Fruit fly (Drosophila melanogaster) whole organism, embryonic: Measurements from ENCODE around the gene CG4364.
A peak's percentile ranks its signal among the peaks of the same experiment; 100 is the strongest.

ENCODE experiments used
- Aef1 ChIP-seq: fragments of 200-800 bp; sonication (Bioruptor generic); IDR thresholded peaks from 3 replicates; pipeline ENCODE4 v1.3.6; 2022; ENCODE audit warnings: missing biosample characterization, missing genetic modification characterization
- BEAF-32 ChIP-seq: fragments of 200-800 bp; sonication (Bioruptor generic); optimal IDR thresholded peaks from 3 replicates; lab custom pipeline; 2017; ENCODE audit warnings: missing biosample characterization, missing genetic modification characterization, mild to moderate bottlenecking, moderate library complexity, missing genetic modification reagents
- BtbVII ChIP-seq: fragments of 200-800 bp; sonication (Bioruptor generic); optimal IDR thresholded peaks from 3 replicates; lab custom pipeline; 2017; ENCODE audit warnings: missing biosample characterization, mild to moderate bottlenecking, missing genetic modification characterization
- CG10267 ChIP-seq: fragments of 200-800 bp; sonication (Bioruptor generic); optimal IDR thresholded peaks from 2 replicates; lab custom pipeline; 2018; ENCODE audit warnings: missing biosample characterization, mild to moderate bottlenecking, missing genetic modification characterization, moderate library complexity
- CG10366 ChIP-seq: fragments of 200-800 bp; sonication (Bioruptor generic); IDR thresholded peaks from 2 replicates; pipeline ENCODE4 v1.3.6; 2022; ENCODE audit warnings: missing biosample characterization, missing genetic modification characterization
- CG12104 ChIP-seq: fragments of 200-800 bp; sonication (Bioruptor generic); optimal IDR thresholded peaks from 3 replicates; lab custom pipeline; 2016; ENCODE audit warnings: missing biosample characterization, missing genetic modification characterization
- CG13123 ChIP-seq: fragments of 200-800 bp; sonication (Bioruptor generic); optimal IDR thresholded peaks from 2 replicates; lab custom pipeline; 2016; ENCODE audit warnings: missing biosample characterization, missing genetic modification characterization
- CG13287 ChIP-seq: fragments of 200-800 bp; sonication (Bioruptor generic); IDR thresholded peaks from 2 replicates; pipeline ENCODE4 v1.3.6; 2022; ENCODE audit warnings: missing biosample characterization, missing genetic modification characterization; ENCODE audit not compliant: partially characterized antibody
- CG13424 ChIP-seq: fragments of 200-800 bp; sonication (Bioruptor generic); optimal IDR thresholded peaks from 2 replicates; lab custom pipeline; 2019; ENCODE audit warnings: missing biosample characterization, mild to moderate bottlenecking, missing genetic modification characterization, moderate library complexity
- CG17186 ChIP-seq: fragments of 200-800 bp; sonication (Bioruptor generic); optimal IDR thresholded peaks from 3 replicates; lab custom pipeline; 2017; ENCODE audit warnings: missing biosample characterization, missing genetic modification reagents, missing genetic modification characterization
- CG18619 ChIP-seq: fragments of 200-800 bp; sonication (Bioruptor generic); optimal IDR thresholded peaks from 3 replicates; lab custom pipeline; 2017; ENCODE audit warnings: missing biosample characterization, mild to moderate bottlenecking, missing genetic modification characterization
- CG34422 ChIP-seq: fragments of 200-800 bp; sonication (Bioruptor generic); IDR thresholded peaks from 3 replicates; pipeline ENCODE4 v1.3.6; 2022; ENCODE audit warnings: missing biosample characterization, missing genetic modification characterization
- CG6791 ChIP-seq: fragments of 200-800 bp; sonication (Bioruptor generic); IDR thresholded peaks from 3 replicates; pipeline ENCODE4 v1.3.6; 2022; ENCODE audit warnings: missing biosample characterization, missing genetic modification characterization; ENCODE audit not compliant: partially characterized antibody
- CG7556 ChIP-seq: fragments of 200-800 bp; sonication (Bioruptor generic); optimal IDR thresholded peaks from 2 replicates; lab custom pipeline; 2017; ENCODE audit warnings: missing biosample characterization, mild to moderate bottlenecking, missing genetic modification characterization
- CG7786 ChIP-seq: fragments of 200-800 bp; sonication (Bioruptor generic); optimal IDR thresholded peaks from 2 replicates; lab custom pipeline; 2016; ENCODE audit warnings: missing biosample characterization, missing genetic modification characterization
- CG7928 ChIP-seq: fragments of 200-800 bp; sonication (Bioruptor generic); optimal IDR thresholded peaks from 2 replicates; lab custom pipeline; 2017; ENCODE audit warnings: missing biosample characterization, mild to moderate bottlenecking, missing genetic modification characterization
- CG8765 ChIP-seq: fragments of 200-800 bp; sonication (Bioruptor generic); IDR thresholded peaks from 2 replicates; pipeline ENCODE4 v1.3.6; 2022; ENCODE audit warnings: missing biosample characterization, missing genetic modification characterization
- CrebB ChIP-seq: fragments of 200-800 bp; sonication (Bioruptor generic); optimal IDR thresholded peaks from 3 replicates; lab custom pipeline; 2018; ENCODE audit warnings: missing biosample characterization, mild to moderate bottlenecking, missing genetic modification characterization
- Dek ChIP-seq: fragments of 200-800 bp; sonication (Bioruptor generic); optimal IDR thresholded peaks from 3 replicates; lab custom pipeline; 2019; ENCODE audit warnings: missing biosample characterization, mild to moderate bottlenecking, missing genetic modification characterization, moderate library complexity
- Dfd ChIP-seq, 2 experiments: fragments of >200 bp; optimal IDR thresholded peaks; 2 replicates each; lab custom pipeline; 2017; ENCODE audit warnings: missing biosample characterization in 2 of 2, missing genetic modification characterization in 2 of 2
- GATAe ChIP-seq: fragments of 200-800 bp; sonication (Bioruptor generic); conservative IDR thresholded peaks from 2 replicates; pipeline ENCODE4 v1.3.6; 2022; ENCODE audit warnings: missing biosample characterization, missing genetic modification characterization
- Hand ChIP-seq: fragments of 200-800 bp; sonication (Bioruptor generic); optimal IDR thresholded peaks from 2 replicates; lab custom pipeline; 2017; ENCODE audit warnings: mild to moderate bottlenecking, missing biosample characterization, missing genetic modification reagents, missing genetic modification characterization
- MESR4 ChIP-seq: fragments of 200-800 bp; sonication (Bioruptor generic); optimal IDR thresholded peaks from 2 replicates; lab custom pipeline; 2018; ENCODE audit warnings: missing biosample characterization, mild to moderate bottlenecking, missing genetic modification characterization, moderate library complexity
- Mes4 ChIP-seq: fragments of 200-800 bp; sonication (Bioruptor generic); optimal IDR thresholded peaks from 2 replicates; lab custom pipeline; 2016; ENCODE audit warnings: missing biosample characterization, missing genetic modification characterization
- Mrtf ChIP-seq: fragments of 200-800 bp; sonication (Bioruptor generic); IDR thresholded peaks from 3 replicates; pipeline ENCODE4 v1.3.6; 2022; ENCODE audit warnings: missing biosample characterization, missing genetic modification characterization
- Nf-YA ChIP-seq: fragments of 200-800 bp; sonication (Bioruptor generic); IDR thresholded peaks from 2 replicates; pipeline ENCODE4 v1.3.6; 2022; ENCODE audit warnings: missing biosample characterization, missing genetic modification characterization
- NfI ChIP-seq: fragments of 200-800 bp; sonication (Bioruptor generic); optimal IDR thresholded peaks from 3 replicates; lab custom pipeline; 2018; ENCODE audit warnings: missing biosample characterization, mild to moderate bottlenecking, missing genetic modification characterization, moderate library complexity
- PHDP ChIP-seq: fragments of 200-800 bp; sonication (Bioruptor generic); optimal IDR thresholded peaks from 3 replicates; lab custom pipeline; 2018; ENCODE audit warnings: missing biosample characterization, mild to moderate bottlenecking, missing genetic modification characterization, moderate library complexity
- Pdp1 ChIP-seq, 2 experiments: fragments of 200-800 bp; sonication (Bioruptor generic); optimal IDR thresholded peaks; 3 replicates each; lab custom pipeline; 2016; ENCODE audit warnings: missing biosample characterization in 2 of 2, missing genetic modification characterization in 2 of 2, mild to moderate bottlenecking in 1 of 2, moderate library complexity in 1 of 2
- Poxn ChIP-seq: fragments of 200-800 bp; sonication (Bioruptor generic); IDR thresholded peaks from 2 replicates; pipeline ENCODE4 v1.3.6; 2022; ENCODE audit warnings: missing biosample characterization, missing genetic modification characterization
- Ptx1 ChIP-seq: fragments of 200-800 bp; sonication (Bioruptor generic); IDR thresholded peaks from 2 replicates; pipeline ENCODE4 v1.3.6; 2022; ENCODE audit warnings: missing biosample characterization, missing genetic modification characterization
- cg ChIP-seq: fragments of 200-800 bp; sonication (Bioruptor generic); optimal IDR thresholded peaks from 3 replicates; lab custom pipeline; 2019; ENCODE audit warnings: missing biosample characterization, mild to moderate bottlenecking, missing genetic modification characterization, moderate library complexity
- chm ChIP-seq: fragments of 200-800 bp; sonication (Bioruptor generic); IDR thresholded peaks from 2 replicates; pipeline ENCODE4 v1.3.6; 2022; ENCODE audit warnings: missing biosample characterization, missing genetic modification characterization
- da ChIP-seq: fragments of 200-800 bp; sonication (Bioruptor generic); optimal IDR thresholded peaks from 2 replicates; lab custom pipeline; 2016; ENCODE audit warnings: missing biosample characterization, missing genetic modification characterization
- dati ChIP-seq: fragments of 200-800 bp; sonication (Bioruptor generic); IDR thresholded peaks from 2 replicates; pipeline ENCODE4 v1.3.6; 2022; ENCODE audit warnings: missing biosample characterization, missing genetic modification characterization
- dmrt99B ChIP-seq: fragments of 200-800 bp; sonication (Bioruptor generic); optimal IDR thresholded peaks from 2 replicates; lab custom pipeline; 2018; ENCODE audit warnings: missing biosample characterization, mild to moderate bottlenecking, missing genetic modification characterization, moderate library complexity
- dysf ChIP-seq: fragments of 200-800 bp; sonication (Bioruptor generic); IDR thresholded peaks from 3 replicates; pipeline ENCODE4 v1.3.6; 2022; ENCODE audit warnings: missing biosample characterization, missing genetic modification characterization
- esg ChIP-seq: fragments of 200-800 bp; sonication (Bioruptor generic); conservative IDR thresholded peaks from 2 replicates; pipeline ENCODE4 v1.3.6; 2022; ENCODE audit warnings: missing biosample characterization, missing genetic modification characterization
- lilli ChIP-seq: fragments of 200-800 bp; sonication (Bioruptor generic); optimal IDR thresholded peaks from 3 replicates; lab custom pipeline; 2016; ENCODE audit warnings: missing biosample characterization, missing genetic modification characterization
- nerfin-2 ChIP-seq: fragments of 200-800 bp; sonication (Bioruptor generic); IDR thresholded peaks from 2 replicates; pipeline ENCODE4 v1.3.6; 2022; ENCODE audit warnings: missing biosample characterization, missing genetic modification characterization; ENCODE audit not compliant: partially characterized antibody
- sc ChIP-seq, 3 experiments: fragments of >200 bp in 2 of 3; fragments of 200-800 bp in 1 of 3; sonication (Bioruptor generic) in 1 of 3; optimal IDR thresholded peaks; 2 replicates in 2 of 3; 3 replicates in 1 of 3; lab custom pipeline; 2017; ENCODE audit warnings: mild to moderate bottlenecking in 1 of 3, missing biosample characterization in 1 of 3, missing genetic modification characterization in 1 of 3, missing genetic modification reagents in 1 of 3
- sisA ChIP-seq: fragments of 200-800 bp; sonication (Bioruptor generic); IDR thresholded peaks from 2 replicates; pipeline ENCODE4 v1.3.6; 2022; ENCODE audit warnings: missing biosample characterization, missing genetic modification characterization
- so ChIP-seq: fragments of 200-800 bp; sonication (Bioruptor generic); IDR thresholded peaks from 3 replicates; pipeline ENCODE4 v1.3.6; 2022; ENCODE audit warnings: missing biosample characterization, missing genetic modification characterization
- sqz ChIP-seq: fragments of 200-800 bp; sonication (Bioruptor generic); optimal IDR thresholded peaks from 3 replicates; lab custom pipeline; 2018; ENCODE audit warnings: missing biosample characterization, mild to moderate bottlenecking, missing genetic modification characterization
- stc ChIP-seq: fragments of 200-800 bp; sonication (Bioruptor generic); IDR thresholded peaks from 2 replicates; pipeline ENCODE4 v1.3.6; 2022; ENCODE audit warnings: missing biosample characterization, missing genetic modification characterization
- unpg ChIP-seq: fragments of 200-800 bp; sonication (Bioruptor generic); optimal IDR thresholded peaks from 3 replicates; lab custom pipeline; 2018; ENCODE audit warnings: missing biosample characterization, mild to moderate bottlenecking, missing genetic modification characterization, moderate library complexity
- zf30C ChIP-seq: fragments of 200-800 bp; sonication (Bioruptor generic); optimal IDR thresholded peaks from 3 replicates; lab custom pipeline; 2018; ENCODE audit warnings: missing biosample characterization, mild to moderate bottlenecking, missing genetic modification characterization

The CG4364 gene

DNA sequence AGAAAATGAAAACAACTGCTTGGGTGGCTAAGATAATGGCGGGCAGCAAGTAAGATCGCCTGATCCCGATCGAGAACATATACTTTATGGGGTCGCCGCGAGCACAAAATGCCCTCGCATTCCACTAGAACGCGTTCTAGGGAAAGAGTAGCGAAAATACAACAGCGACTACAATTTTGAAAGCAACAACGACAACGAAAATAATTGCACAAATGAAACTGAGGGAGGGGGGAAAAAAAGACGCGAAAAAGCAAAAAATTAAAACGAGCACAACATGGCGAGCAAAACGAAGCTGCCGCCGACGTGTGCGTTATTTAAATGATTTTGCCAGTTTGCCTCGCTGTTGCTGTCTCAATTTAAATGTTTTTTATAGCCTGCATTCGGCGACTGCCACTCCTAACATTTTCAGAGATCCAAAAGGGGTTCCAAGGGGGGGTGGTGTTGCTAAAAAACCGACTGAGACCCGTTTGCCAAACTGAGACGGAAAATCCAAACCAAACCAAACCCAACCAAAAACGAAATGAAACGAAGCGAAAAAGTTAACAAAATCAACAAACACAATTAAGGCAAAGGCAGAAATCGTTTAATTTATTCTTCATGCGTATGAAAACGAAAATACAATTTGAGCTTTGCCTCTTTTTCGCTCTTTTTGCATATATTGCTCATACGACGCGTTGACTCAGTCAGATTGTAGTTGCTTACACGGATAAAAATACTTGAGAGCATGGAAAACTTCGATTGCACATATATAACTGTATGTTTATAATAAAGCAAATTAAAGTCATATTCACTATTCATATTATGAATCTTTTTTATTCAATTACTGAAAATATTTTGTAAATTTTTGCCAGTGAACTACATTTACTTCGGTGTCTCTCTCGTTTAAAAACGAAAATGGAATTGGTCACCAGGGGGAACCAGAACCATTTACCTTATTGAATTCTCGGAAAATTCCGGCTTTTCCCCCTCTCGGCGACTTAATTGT lies 18.4 kb downstream of the CG4364 start:
- TF ChIP-seq Poxn (GFP tag; lab: Robert Waterston, UW) (peak; percentile 68), Nf-YA (GFP tag; lab: Robert Waterston, UW) (peak; percentile 58), sc (optimal IDR thresholded peaks at IDR 0.05; lab: Kevin White, UChicago) (no peak), sc (GFP tag; optimal IDR thresholded peaks at IDR 0.05; lab: Kevin White, UChicago) (no peak), dati (no peak), CG7556 (GFP tag; lab: Kevin White, UChicago) (peak; percentile 66), CG18619 (peak; percentile 34), Mrtf (GFP tag; lab: Robert Waterston, UW) (peak; percentile 28; the same call in 1 of the 3 replicates), lilli (GFP tag; lab: Kevin White, UChicago) (peak; percentile 71), esg (GFP tag; lab: Robert Waterston, UW) (peak; percentile 77), unpg (GFP tag; lab: Kevin White, UChicago) (peak; percentile 67), GATAe (GFP tag; lab: Robert Waterston, UW) (no peak; the same call in 1 of the 2 replicates), CG13123 (GFP tag; lab: Kevin White, UChicago) (no peak), CG7786 (GFP tag; lab: Kevin White, UChicago) (no peak), BtbVII (peak; percentile 68), MESR4 (GFP tag; lab: Kevin White, UChicago) (no peak), cg (GFP tag; lab: Kevin White, UChicago) (no peak), CG6791 (GFP tag; lab: Robert Waterston, UW) (no peak), CG8765 (GFP tag; lab: Robert Waterston, UW) (no peak; the same call in 1 of the 2 replicates), CG10267 (tag; lab: Kevin White, UChicago) (peak; percentile 42), Pdp1 (GFP tag; optimal IDR thresholded peaks at IDR 0.05; lab: Kevin White, UChicago) (peak in 1 of 2 experiments; percentile 25), zf30C (GFP tag; lab: Kevin White, UChicago) (no peak), CG12104 (peak; percentile 30), CG17186 (GFP tag; lab: Kevin White, UChicago) (no peak), CG10366 (GFP tag; lab: Robert Waterston, UW) (peak; percentile 76), so (peak; percentile 78; the same call in 2 of the 3 replicates), CG34422 (peak; percentile 75; the same call in 2 of the 3 replicates), dmrt99B (tag; lab: Kevin White, UChicago) (peak; percentile 66), Mes4 (GFP tag; lab: Kevin White, UChicago) (no peak), dysf (peak; percentile 87), PHDP (tag; lab: Kevin White, UChicago) (peak; percentile 79), chm (GFP tag; lab: Robert Waterston, UW) (peak; percentile 75; the same call in 1 of the 2 replicates), Aef1 (GFP tag; lab: Robert Waterston, UW) (peak; percentile 88), sisA (peak; percentile 69; the same call in 1 of the 2 replicates), sqz (GFP tag; lab: Kevin White, UChicago) (no peak), CrebB (no peak), BEAF-32 (GFP tag; lab: Kevin White, UChicago) (no peak), nerfin-2 (no peak), Hand (GFP tag; lab: Kevin White, UChicago) (peak; percentile 54), Ptx1 (GFP tag; lab: Robert Waterston, UW) (peak; percentile 90), CG13287 (GFP tag; lab: Robert Waterston, UW) (peak; percentile 10; the same call in 1 of the 2 replicates), CG7928 (GFP tag; lab: Kevin White, UChicago) (peak; percentile 6), stc (GFP tag; lab: Robert Waterston, UW) (peak; percentile 75), Dek (tag; lab: Kevin White, UChicago) (peak; percentile 69), da (no peak), CG13424 (peak; percentile 63), NfI (GFP tag; lab: Kevin White, UChicago) (peak; percentile 56), Dfd (GFP tag; optimal IDR thresholded peaks at IDR 0.05; lab: Kevin White, UChicago) (no peak)
